Worm (Caenorhabditis elegans) whole organism, late embryonic: ENCODE results near the gene rnp-9.

Source experiments
- ceh-19 ChIP-seq: fragments of 200-800 bp; sonication (Bioruptor generic); optimal IDR thresholded peaks from 2 replicates; lab custom pipeline; 2018; ENCODE audit warnings: mild to moderate bottlenecking, missing genetic modification characterization, missing compliant biosample characterization
- ceh-45 ChIP-seq: fragments of 200-800 bp; sonication (Bioruptor generic); IDR thresholded peaks from 2 replicates; pipeline ENCODE4 v1.3.6; 2022; ENCODE audit warnings: missing genetic modification reagents, missing genetic modification characterization, missing compliant biosample characterization
- ceh-48 ChIP-seq: sonication (generic microtip); optimal IDR thresholded peaks from 2 replicates; lab custom pipeline; 2016; ENCODE audit warnings: missing genetic modification characterization, inconsistent platforms, missing compliant biosample characterization
- dmd-4 ChIP-seq: sonication (generic microtip); optimal IDR thresholded peaks from 2 replicates; lab custom pipeline; 2016; ENCODE audit warnings: borderline replicate concordance, missing genetic modification characterization, missing compliant biosample characterization
- pha-2 ChIP-seq: sonication (generic microtip); optimal IDR thresholded peaks from 2 replicates; lab custom pipeline; 2017; ENCODE audit warnings: mild to moderate bottlenecking, missing genetic modification characterization, missing compliant biosample characterization
- rnt-1 ChIP-seq: sonication (generic microtip); optimal IDR thresholded peaks from 2 replicates; lab custom pipeline; 2016; ENCODE audit warnings: missing genetic modification characterization, missing compliant biosample characterization

DNA sequence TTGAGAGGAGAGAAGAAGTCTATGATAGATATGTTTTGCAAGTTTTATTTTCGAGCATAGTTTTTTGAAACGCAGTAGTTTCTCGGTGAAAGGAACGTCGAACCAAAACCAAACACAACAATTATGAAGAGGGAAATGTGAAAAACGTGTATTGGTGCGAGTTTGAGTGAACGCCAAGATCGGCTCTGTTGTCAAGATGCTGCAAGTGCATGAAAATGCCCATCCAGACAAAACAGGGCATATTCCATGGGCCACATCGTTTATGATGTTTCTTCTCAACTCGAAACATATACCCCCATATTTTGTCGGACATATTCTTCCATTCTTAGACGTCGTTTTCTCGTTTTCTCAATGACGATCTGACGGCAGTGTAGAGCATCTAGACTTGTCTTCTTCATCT is 44.1 kb upstream of the rnp-9 start:
- TF ChIP-seq pha-2 (tag; lab: Kevin White, UChicago) (no peak), rnt-1 (tag; lab: Kevin White, UChicago) (no peak), ceh-48 (tag; lab: Kevin White, UChicago) (no peak), ceh-19 (GFP tag; lab: Kevin White, UChicago) (no peak), ceh-45 (GFP tag; lab: Robert Waterston, UW) (no peak), dmd-4 (tag; lab: Kevin White, UChicago) (no peak)
